Worm (Caenorhabditis elegans) whole organism, midembryonic: ENCODE results near the gene C37C3.2.

Experiments used
- T22C8.4 ChIP-seq: fragments of 200-800 bp; sonication (Bioruptor generic); IDR thresholded peaks from 2 replicates; pipeline ENCODE4 v1.3.6; 2022; ENCODE audit warnings: missing genetic modification characterization, missing compliant biosample characterization
- cog-1 ChIP-seq: sonication (generic microtip); optimal IDR thresholded peaks from 2 replicates; lab custom pipeline; 2016; ENCODE audit warnings: missing genetic modification characterization, missing compliant biosample characterization
- flt-1 ChIP-seq: fragments of 200-800 bp; sonication (Bioruptor generic); IDR thresholded peaks from 2 replicates; pipeline ENCODE4 v1.3.6; 2022; ENCODE audit warnings: missing genetic modification characterization, missing compliant biosample characterization
- klf-2 ChIP-seq: fragments of 200-800 bp; sonication (Bioruptor generic); conservative IDR thresholded peaks from 2 replicates; pipeline ENCODE4 v1.3.6; 2022; ENCODE audit warnings: missing genetic modification reagents, missing genetic modification characterization, missing compliant biosample characterization
- med-1 ChIP-seq: sonication (generic microtip); optimal IDR thresholded peaks from 2 replicates; lab custom pipeline; 2017; ENCODE audit warnings: missing genetic modification characterization, mild to moderate bottlenecking, missing compliant biosample characterization, antibody characterized with exemption, missing genetic modification reagents; ENCODE audit not compliant: insufficient read depth
- ref-1 ChIP-seq: fragments of 200-800 bp; sonication (Bioruptor generic); conservative IDR thresholded peaks from 2 replicates; pipeline ENCODE4 v1.3.6; 2022; ENCODE audit warnings: missing genetic modification reagents, missing genetic modification characterization, missing compliant biosample characterization
- tab-1 ChIP-seq: fragments of 200-800 bp; sonication (Bioruptor generic); IDR thresholded peaks from 2 replicates; pipeline ENCODE4 v1.3.6; 2022; ENCODE audit warnings: missing genetic modification characterization, missing compliant biosample characterization
- ztf-23 ChIP-seq: fragments of 200-800 bp; sonication (Bioruptor generic); IDR thresholded peaks from 2 replicates; pipeline ENCODE4 v1.3.6; 2022; ENCODE audit warnings: missing genetic modification reagents, missing genetic modification characterization, missing compliant biosample characterization
- ztf-29 ChIP-seq: fragments of 200-800 bp; sonication (Bioruptor generic); IDR thresholded peaks from 2 replicates; pipeline ENCODE4 v1.3.6; 2022; ENCODE audit warnings: missing genetic modification reagents, missing genetic modification characterization, missing compliant biosample characterization

C37C3.2 gene

DNA sequence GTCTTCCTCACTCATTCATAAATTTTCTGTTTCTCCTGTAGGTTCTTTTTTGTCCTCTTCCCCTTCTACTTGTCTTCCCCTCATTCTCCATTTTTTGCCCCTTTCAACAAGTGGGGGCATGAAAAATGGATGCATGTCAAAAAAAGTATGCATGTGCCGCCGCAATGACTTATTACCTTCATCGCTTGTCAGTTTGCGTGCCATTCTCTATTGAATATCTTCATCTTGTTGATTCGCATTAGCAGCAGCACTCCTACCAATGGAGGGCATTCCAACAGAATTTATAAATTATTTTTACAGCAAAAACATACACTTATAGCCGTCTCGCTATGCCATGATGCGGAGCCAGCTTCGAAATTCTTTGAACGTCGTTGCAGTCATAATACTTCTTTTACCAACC is 35.5 kb downstream of the C37C3.2 start, which contains the start of gene F40A3.1:
TSS of gene F40A3.1 (plus strand) at position 301 of the 400 bp plus-strand sequence.
- TF ChIP-seq tab-1 (GFP tag; lab: Robert Waterston, UW) (no peak), klf-2 (GFP tag; lab: Robert Waterston, UW) (no peak), flt-1 (no peak), cog-1 (tag; lab: Kevin White, UChicago) (no peak), ztf-29 (GFP tag; lab: Robert Waterston, UW) (no peak), med-1 (no peak)

DNA sequence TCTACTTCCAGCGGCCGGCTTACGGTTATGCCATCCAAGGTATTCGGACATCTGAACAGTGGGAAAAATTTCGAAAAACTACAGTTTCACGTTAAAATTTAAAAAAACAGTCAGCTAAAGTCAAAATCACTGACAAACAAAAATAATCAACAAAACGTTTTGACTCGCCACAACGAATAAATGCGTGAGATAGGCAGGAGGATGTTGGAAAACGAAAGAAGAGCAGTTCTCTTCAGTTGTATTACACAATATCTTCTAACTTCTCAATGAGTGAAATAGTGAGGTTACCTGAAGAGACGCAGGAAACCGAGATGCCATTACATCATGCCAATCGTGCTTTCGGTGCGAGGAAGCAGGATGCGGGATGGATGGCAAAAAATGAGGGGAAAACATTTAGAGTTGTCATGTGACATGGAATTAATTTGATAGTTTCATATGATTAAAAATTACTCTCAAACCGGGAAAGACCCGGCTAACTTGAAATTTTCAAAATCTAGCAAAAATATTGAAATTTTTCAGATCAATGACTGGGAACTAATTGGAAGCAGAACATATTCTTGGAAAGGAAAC is 38.2 kb downstream of the C37C3.2 start, which contains the start of gene F40A3.6:
TSS of gene F40A3.6 (minus strand) at position 51 of the 570 bp plus-strand sequence.
- TF ChIP-seq ref-1 (GFP tag; lab: Robert Waterston, UW) (no peak), flt-1 (no peak), T22C8.4 (no peak), cog-1 (tag; lab: Kevin White, UChicago) (no peak)

DNA sequence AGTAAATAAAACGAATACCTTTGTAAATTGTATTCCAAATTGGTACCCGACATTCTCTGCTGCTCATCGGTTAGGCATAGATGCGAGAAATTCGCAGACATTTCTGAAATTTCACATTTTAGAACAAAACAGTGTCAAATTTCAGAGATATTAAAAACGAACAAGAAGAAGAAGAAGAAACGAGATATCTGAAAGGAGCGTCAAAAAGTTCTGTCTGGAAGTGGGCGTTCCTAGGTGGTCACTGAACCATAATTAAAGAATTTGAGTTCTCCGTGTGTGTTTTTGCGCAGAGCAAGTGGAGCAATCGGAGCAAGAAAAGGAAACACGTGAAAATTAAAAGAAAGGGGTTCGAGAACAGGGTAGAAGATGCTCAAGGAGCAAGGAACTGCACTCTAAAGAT is 44.0 kb downstream of the C37C3.2 start, which contains the start of gene F40A3.7:
TSS of gene F40A3.7 (minus strand) at position 101 of the 400 bp plus-strand sequence.
- TF ChIP-seq cog-1 (tag; lab: Kevin White, UChicago) (no peak), ztf-29 (GFP tag; lab: Robert Waterston, UW) (no peak), tab-1 (GFP tag; lab: Robert Waterston, UW) (no peak), med-1 (no peak), T22C8.4 (no peak), klf-2 (GFP tag; lab: Robert Waterston, UW) (no peak), ref-1 (GFP tag; lab: Robert Waterston, UW) (no peak), flt-1 (no peak), ztf-23 (GFP tag; lab: Robert Waterston, UW) (no peak)

DNA sequence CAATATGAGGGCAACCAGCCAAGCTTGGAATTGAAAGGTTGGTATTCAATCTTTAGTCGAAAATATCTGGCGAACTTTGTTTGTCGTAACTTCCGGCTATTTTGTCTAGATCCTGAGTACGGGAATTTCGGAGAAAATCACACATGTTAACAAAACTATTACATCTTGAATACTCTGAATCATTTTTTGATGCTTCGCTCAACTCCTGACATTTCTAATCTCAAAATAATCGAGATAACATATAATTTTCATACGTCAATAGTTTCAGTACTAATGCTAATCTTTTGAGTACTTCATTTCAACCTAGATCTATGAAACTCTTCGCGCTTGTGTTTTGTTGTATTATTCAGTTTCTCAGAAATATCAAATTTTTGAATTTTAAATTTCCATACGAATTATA is 45.5 kb downstream of the C37C3.2 start:
- TF ChIP-seq ztf-23 (GFP tag; lab: Robert Waterston, UW), result no peak
- no peak for TF ChIP-seq klf-2 (GFP tag; lab: Robert Waterston, UW)
- TF ChIP-seq ref-1 (GFP tag; lab: Robert Waterston, UW), result no peak
- TF ChIP-seq med-1, result no peak
- TF ChIP-seq T22C8.4, result no peak
- TF ChIP-seq flt-1, result no peak
- no peak for TF ChIP-seq tab-1 (GFP tag; lab: Robert Waterston, UW)
- no peak for TF ChIP-seq ztf-29 (GFP tag; lab: Robert Waterston, UW)
- no peak for TF ChIP-seq cog-1 (tag; lab: Kevin White, UChicago)

DNA sequence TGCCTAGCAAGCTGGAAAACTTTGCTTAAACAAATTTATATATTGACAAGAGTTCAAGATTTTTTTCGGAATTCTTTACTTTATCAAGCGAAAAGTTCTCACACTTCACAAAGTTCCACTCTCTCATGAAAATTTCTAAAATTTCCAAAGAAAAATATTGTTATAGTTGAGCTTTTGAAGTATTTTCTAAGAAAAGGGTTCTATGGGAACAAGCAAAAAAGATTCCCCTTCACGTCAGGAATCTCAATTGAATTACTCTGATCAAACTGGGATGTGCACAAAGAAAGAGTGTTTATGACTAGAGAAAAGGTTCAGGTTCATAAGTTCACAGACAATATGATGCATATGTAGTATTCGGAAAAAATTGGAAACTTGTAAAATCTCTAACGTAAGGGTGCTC is 48.6 kb downstream of the C37C3.2 start:
- TF ChIP-seq ref-1 (GFP tag; lab: Robert Waterston, UW) (no peak), ztf-23 (GFP tag; lab: Robert Waterston, UW) (no peak), flt-1 (no peak), T22C8.4 (no peak), klf-2 (GFP tag; lab: Robert Waterston, UW) (no peak), med-1 (no peak), tab-1 (GFP tag; lab: Robert Waterston, UW) (no peak), cog-1 (tag; lab: Kevin White, UChicago) (no peak), ztf-29 (GFP tag; lab: Robert Waterston, UW) (no peak)
